Worm (Caenorhabditis elegans): ENCODE results near the gene unc-69.

- no peak for TF ChIP-seq rbr-2 (tag; optimal IDR thresholded peaks at IDR 0.05)
- no peak for TF ChIP-seq daf-19 (GFP tag; conservative IDR thresholded peaks at IDR 0.05)
- no peak for TF ChIP-seq fkh-10 (GFP tag; optimal IDR thresholded peaks at IDR 0.05)
- TF ChIP-seq madf-9 (GFP tag; conservative IDR thresholded peaks at IDR 0.05): no peak
- no peak for TF ChIP-seq skn-1 (tag; optimal IDR thresholded peaks at IDR 0.05)
- TF ChIP-seq ces-1 (GFP tag; optimal IDR thresholded peaks at IDR 0.05): no peak
- TF ChIP-seq ZK546.5 (tag; optimal IDR thresholded peaks at IDR 0.05): no peak
- TF ChIP-seq pha-4 (GFP tag; IDR thresholded peaks at IDR 0.05): no peak
- TF ChIP-seq pha-4 (tag; optimal IDR thresholded peaks at IDR 0.05): no peak
- TF ChIP-seq zfp-2 (tag; optimal IDR thresholded peaks at IDR 0.05): no peak
These were observed 11.8 kb downstream of the unc-69 start, which contains the start of gene nex-2 for ce11 chrIII:10330372-10331062.
